Worm (Caenorhabditis elegans): ENCODE data around the gene bath-30.
"Not testable (repeated sequence)": the region's sequence is repeated elsewhere in the genome, so short reads cannot be mapped to it uniquely, and the experiment has no call there.

DNA sequence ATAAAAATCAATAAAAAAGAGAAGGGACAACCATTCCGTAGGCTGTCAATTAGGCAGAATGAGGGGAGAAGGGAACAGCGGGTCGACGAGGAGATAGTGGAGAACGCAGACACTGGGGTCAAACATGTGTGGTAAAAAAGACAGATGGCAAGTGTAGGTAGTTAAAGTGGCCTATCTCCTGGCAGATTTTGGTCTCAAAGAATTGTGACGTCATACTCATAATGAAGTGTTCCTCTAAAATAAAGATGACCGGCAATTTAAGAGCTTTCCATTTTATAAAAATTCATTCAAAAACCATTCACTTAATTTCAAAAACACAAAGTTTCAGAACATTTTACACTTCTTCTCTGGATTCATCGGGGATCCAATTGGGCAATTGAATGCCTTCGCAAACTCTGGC is 36.2 kb downstream of the bath-30 start:
- TF ChIP-seq R02D3.7 (tag; optimal IDR thresholded peaks at IDR 0.05); attf-4 (tag; optimal IDR thresholded peaks at IDR 0.05); ama-1 (optimal IDR thresholded peaks at IDR 0.05): not testable (repeated sequence)

All from whole organism, L4 larva.